Fruit fly (Drosophila melanogaster): ENCODE measurements around the gene Tengl1.

DNA sequence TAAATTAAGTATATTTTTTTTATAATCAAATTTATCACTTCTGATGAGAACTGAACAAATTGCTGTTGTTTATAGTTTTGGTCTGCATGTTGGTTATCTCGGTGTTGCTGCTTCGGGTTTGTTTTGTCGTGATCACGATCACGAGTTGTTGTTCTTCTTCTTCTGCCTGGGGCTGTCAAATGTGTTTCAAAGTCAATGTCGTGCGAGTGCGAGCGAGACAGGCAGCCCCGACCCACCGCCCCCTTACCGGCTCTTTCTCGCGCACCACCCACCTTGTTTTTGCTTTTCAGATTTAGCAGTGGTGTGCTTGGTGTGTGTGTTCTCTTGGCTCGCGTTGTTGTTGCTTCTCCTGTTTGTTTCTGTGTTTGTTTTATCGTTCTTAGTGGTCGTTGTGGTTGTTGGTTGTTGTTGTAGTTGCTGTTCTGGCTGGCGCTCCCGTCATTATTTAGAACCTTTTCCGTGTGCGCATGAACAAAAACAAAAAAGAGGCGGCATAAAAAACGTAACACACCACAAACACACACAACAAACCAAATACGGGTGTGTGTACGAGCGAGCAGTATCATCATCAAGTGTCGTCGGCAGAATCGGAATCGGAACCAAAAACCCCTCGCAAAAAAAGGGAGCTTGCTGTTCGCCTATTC is 42.8 kb downstream of the Tengl1 start, which contains the start of gene COX7AL2:
- TF ChIP-seq CG8478 (optimal IDR thresholded peaks at IDR 0.05) (no peak), CTCF (optimal IDR thresholded peaks at IDR 0.05) (no peak)

All from S2 (cell line).